Fruit fly (Drosophila melanogaster) Kc167 (cell line): ENCODE data around the gene CG34025.

Experiments
- Myc ChIP-seq: fragments of >200 bp; optimal IDR thresholded peaks from 2 replicates; lab custom pipeline; 2017; ENCODE audit warnings: missing external identifiers
- insv ChIP-seq: fragments of >200 bp; optimal IDR thresholded peaks from 3 replicates; lab custom pipeline; 2018; ENCODE audit warnings: missing external identifiers

DNA sequence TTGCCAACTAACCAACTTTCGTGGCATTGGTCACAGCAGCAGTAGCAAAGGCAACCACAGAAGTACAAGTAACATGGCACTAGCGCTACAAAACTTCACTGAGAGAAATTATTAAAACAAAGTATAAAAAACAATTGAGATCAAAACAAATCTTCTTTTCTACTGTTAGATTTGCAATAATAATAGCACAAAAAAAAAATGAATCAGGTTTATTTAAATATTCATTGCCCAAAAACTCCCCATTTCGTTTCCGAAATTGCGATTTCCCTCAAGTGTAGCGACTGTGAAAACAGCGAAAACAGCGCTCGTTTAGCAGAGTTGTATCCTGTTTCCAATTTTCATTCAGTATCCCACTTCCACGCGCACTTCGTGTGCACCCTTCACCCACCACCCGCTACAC, 47.6 kb downstream of the CG34025 start:
- TF ChIP-seq Myc (lab: Kevin White, UChicago): no peak
- no peak for TF ChIP-seq insv (lab: Kevin White, UChicago)
